Fruit fly (Drosophila melanogaster): ENCODE measurements around the gene CG14435.

The CG14435 gene

dm6 chrX:6802376-6803080 is 41.2 kb downstream of the CG14435 start (continued):
- TF ChIP-seq CrebB (tag; optimal IDR thresholded peaks at IDR 0.05): no peak
- no peak for TF ChIP-seq CG4404 (GFP tag; IDR thresholded peaks at IDR 0.05)
- TF ChIP-seq zf30C (GFP tag; optimal IDR thresholded peaks at IDR 0.05): peak; percentile 18
- peak; percentile 7 for TF ChIP-seq stwl (tag; optimal IDR thresholded peaks at IDR 0.05)
- TF ChIP-seq aop (GFP tag; IDR thresholded peaks at IDR 0.05): 0 out of 2 replicates have a peak, but pooled peaks have one; percentile 50

dm6 chrX:6800726-6801296 is 42.9 kb downstream of the CG14435 start:
- TF ChIP-seq sna (GFP tag; IDR thresholded peaks at IDR 0.05; ENCODE audit: partially characterized antibody) (no peak), Hsf (GFP tag; optimal IDR thresholded peaks at IDR 0.05) (no peak), lola (GFP tag; optimal IDR thresholded peaks at IDR 0.05) (peak in 1 of 3 experiments; percentile 11), CG11695 (GFP tag; IDR thresholded peaks at IDR 0.05) (0 out of 3 replicates have a peak, but pooled peaks have one; percentile 6), jing (GFP tag; optimal IDR thresholded peaks at IDR 0.05) (no peak), tio (GFP tag; optimal IDR thresholded peaks at IDR 0.05) (no peak), Camta (GFP tag; optimal IDR thresholded peaks at IDR 0.05) (no peak), lilli (GFP tag; optimal IDR thresholded peaks at IDR 0.05) (peak; percentile 57), CG6654 (GFP tag; optimal IDR thresholded peaks at IDR 0.05) (no peak), CkIIα-i1 (GFP tag; IDR thresholded peaks at IDR 0.05) (no peak), CG4328 (GFP tag; optimal IDR thresholded peaks at IDR 0.05) (peak; percentile 3), Oaz (GFP tag; IDR thresholded peaks at IDR 0.05) (no peak), sens (GFP tag) (peak; percentile 50), stc (GFP tag; IDR thresholded peaks at IDR 0.05) (peak; percentile 35), CG17186 (GFP tag; optimal IDR thresholded peaks at IDR 0.05) (no peak), CG11696 (GFP tag; IDR thresholded peaks at IDR 0.05) (peak; percentile 89), Mad (GFP tag; optimal IDR thresholded peaks at IDR 0.05) (no peak), CG12299 (tag; optimal IDR thresholded peaks at IDR 0.05) (no peak), CG8281 (tag; optimal IDR thresholded peaks at IDR 0.05) (no peak), bowl (GFP tag; IDR thresholded peaks at IDR 0.05) (peak; percentile 16; the same call in 1 of the 2 replicates), onecut (GFP tag; IDR thresholded peaks at IDR 0.05) (no peak), pho (GFP tag; optimal IDR thresholded peaks at IDR 0.05) (peak; percentile 8), bigmax (GFP tag; optimal IDR thresholded peaks at IDR 0.05) (no peak), gce (GFP tag; IDR thresholded peaks at IDR 0.05) (no peak), tx (GFP tag; optimal IDR thresholded peaks at IDR 0.05) (no peak), CG2116 (GFP tag; optimal IDR thresholded peaks at IDR 0.05) (no peak), Sin3A (optimal IDR thresholded peaks at IDR 0.05) (no peak), slp2 (GFP tag; optimal IDR thresholded peaks at IDR 0.05) (no peak), Hr78 (GFP tag; optimal IDR thresholded peaks at IDR 0.05) (peak in 1 of 2 experiments; percentile 6), unc-4 (GFP tag; IDR thresholded peaks at IDR 0.05; ENCODE audit: partially characterized antibody) (0 out of 2 replicates have a peak, but pooled peaks have one; percentile 15), mirr (GFP tag; optimal IDR thresholded peaks at IDR 0.05) (peak; percentile 60), Med (GFP tag) (peak; percentile 74), Nf-YC (tag; optimal IDR thresholded peaks at IDR 0.05) (peak; percentile 30), TFAM (GFP tag; optimal IDR thresholded peaks at IDR 0.05) (no peak), E2f1 (GFP tag; IDR thresholded peaks at IDR 0.05) (0 out of 2 replicates have a peak, but pooled peaks have one; percentile 8), CG17612 (GFP tag; IDR thresholded peaks at IDR 0.05) (no peak), CG6791 (GFP tag; IDR thresholded peaks at IDR 0.05; ENCODE audit: partially characterized antibody) (no peak), Hr3 (GFP tag; optimal IDR thresholded peaks at IDR 0.05) (peak; percentile 27), tap (tag; optimal IDR thresholded peaks at IDR 0.05) (no peak), CG13894 (tag; optimal IDR thresholded peaks at IDR 0.05) (no peak), run (tag; optimal IDR thresholded peaks at IDR 0.05) (no peak), CG15514 (GFP tag; optimal IDR thresholded peaks at IDR 0.05) (no peak), CG31365 (tag; optimal IDR thresholded peaks at IDR 0.05) (no peak)

Data from whole organism, embryonic.